Fruit fly (Drosophila melanogaster) whole organism, embryonic: ENCODE data around the gene CG34002.
A peak's percentile ranks its signal among the peaks of the same experiment; 100 is the strongest.

Experiments
- BEAF-32 ChIP-seq: fragments of 200-800 bp; sonication (Bioruptor generic); optimal IDR thresholded peaks from 3 replicates; lab custom pipeline; 2017; ENCODE audit warnings: missing biosample characterization, missing genetic modification characterization, mild to moderate bottlenecking, moderate library complexity, missing genetic modification reagents
- CG10274 ChIP-seq: fragments of 200-800 bp; sonication (Bioruptor generic); optimal IDR thresholded peaks from 3 replicates; lab custom pipeline; 2017; ENCODE audit warnings: missing biosample characterization, mild to moderate bottlenecking, missing genetic modification characterization
- CG10654 ChIP-seq: fragments of 200-800 bp; sonication (Bioruptor generic); optimal IDR thresholded peaks from 2 replicates; lab custom pipeline; 2016; ENCODE audit warnings: missing biosample characterization, missing genetic modification characterization
- CG11247 ChIP-seq: fragments of 200-800 bp; sonication (Bioruptor generic); IDR thresholded peaks from 2 replicates; pipeline ENCODE4 v1.3.6; 2022; ENCODE audit warnings: missing biosample characterization, missing genetic modification characterization
- CG14441 ChIP-seq: fragments of 200-800 bp; sonication (Bioruptor generic); IDR thresholded peaks from 2 replicates; pipeline ENCODE4 v1.3.6; 2022; ENCODE audit warnings: missing biosample characterization, missing genetic modification characterization
- CG15479 ChIP-seq: fragments of 200-800 bp; sonication (Bioruptor generic); optimal IDR thresholded peaks from 3 replicates; lab custom pipeline; 2019; ENCODE audit warnings: missing biosample characterization, mild to moderate bottlenecking, missing genetic modification characterization, moderate library complexity
- CG15696 ChIP-seq: fragments of 200-800 bp; sonication (Bioruptor generic); optimal IDR thresholded peaks from 2 replicates; lab custom pipeline; 2019; ENCODE audit warnings: missing biosample characterization, mild to moderate bottlenecking, missing genetic modification characterization, moderate library complexity
- CG1602 ChIP-seq: fragments of 200-800 bp; sonication (Bioruptor generic); optimal IDR thresholded peaks from 3 replicates; lab custom pipeline; 2016; ENCODE audit warnings: missing biosample characterization, missing genetic modification characterization
- CG16779 ChIP-seq: fragments of 200-800 bp; sonication (Bioruptor generic); IDR thresholded peaks from 2 replicates; pipeline ENCODE4 v1.3.6; 2022; ENCODE audit warnings: missing biosample characterization, missing genetic modification characterization
- CG17186 ChIP-seq: fragments of 200-800 bp; sonication (Bioruptor generic); optimal IDR thresholded peaks from 3 replicates; lab custom pipeline; 2017; ENCODE audit warnings: missing biosample characterization, missing genetic modification reagents, missing genetic modification characterization
- CG17385 ChIP-seq: fragments of 200-800 bp; sonication (Bioruptor generic); optimal IDR thresholded peaks from 3 replicates; lab custom pipeline; 2018; ENCODE audit warnings: missing biosample characterization, mild to moderate bottlenecking, missing genetic modification characterization
- CG18619 ChIP-seq: fragments of 200-800 bp; sonication (Bioruptor generic); optimal IDR thresholded peaks from 3 replicates; lab custom pipeline; 2017; ENCODE audit warnings: missing biosample characterization, mild to moderate bottlenecking, missing genetic modification characterization
- CG2889 ChIP-seq: fragments of 200-800 bp; sonication (Bioruptor generic); IDR thresholded peaks from 3 replicates; pipeline ENCODE4 v1.3.6; 2022; ENCODE audit warnings: missing biosample characterization, missing genetic modification characterization
- CG32767 ChIP-seq: fragments of 200-800 bp; sonication (Bioruptor generic); IDR thresholded peaks from 2 replicates; pipeline ENCODE4 v1.3.6; 2022; ENCODE audit warnings: missing biosample characterization, missing genetic modification characterization
- CG3407 ChIP-seq: fragments of 200-800 bp; sonication (Bioruptor generic); optimal IDR thresholded peaks from 2 replicates; lab custom pipeline; 2018; ENCODE audit warnings: missing biosample characterization, mild to moderate bottlenecking, missing genetic modification characterization
- CG3838 ChIP-seq: fragments of 200-800 bp; sonication (Bioruptor generic); optimal IDR thresholded peaks from 3 replicates; lab custom pipeline; 2016; ENCODE audit warnings: missing biosample characterization, missing genetic modification characterization
- CG4360 ChIP-seq: fragments of 200-800 bp; sonication (Bioruptor generic); IDR thresholded peaks from 2 replicates; pipeline ENCODE4 v1.3.6; 2022; ENCODE audit warnings: missing biosample characterization, missing genetic modification characterization
- CG5953 ChIP-seq: fragments of 200-800 bp; sonication (Bioruptor generic); IDR thresholded peaks from 2 replicates; pipeline ENCODE4 v1.3.6; 2022; ENCODE audit warnings: missing biosample characterization, missing genetic modification characterization
- CG6254 ChIP-seq: fragments of 200-800 bp; sonication (Bioruptor generic); optimal IDR thresholded peaks from 3 replicates; lab custom pipeline; 2017; ENCODE audit warnings: mild to moderate bottlenecking, missing biosample characterization, missing genetic modification reagents, missing genetic modification characterization
- CG7745 ChIP-seq: fragments of 200-800 bp; sonication (Bioruptor generic); optimal IDR thresholded peaks from 2 replicates; lab custom pipeline; 2018; ENCODE audit warnings: missing biosample characterization, mild to moderate bottlenecking, missing genetic modification characterization, moderate library complexity
- CG7928 ChIP-seq: fragments of 200-800 bp; sonication (Bioruptor generic); optimal IDR thresholded peaks from 2 replicates; lab custom pipeline; 2017; ENCODE audit warnings: missing biosample characterization, mild to moderate bottlenecking, missing genetic modification characterization
- CG7963 ChIP-seq: fragments of 200-800 bp; sonication (Bioruptor generic); IDR thresholded peaks from 3 replicates; pipeline ENCODE4 v1.3.6; 2022; ENCODE audit warnings: missing biosample characterization, missing genetic modification characterization; ENCODE audit not compliant: partially characterized antibody
- CG8281 ChIP-seq: fragments of 200-800 bp; sonication (Bioruptor generic); optimal IDR thresholded peaks from 2 replicates; lab custom pipeline; 2018; ENCODE audit warnings: missing biosample characterization, mild to moderate bottlenecking, missing genetic modification characterization, moderate library complexity
- CkIIα-i1 ChIP-seq: fragments of 200-800 bp; sonication (Bioruptor generic); IDR thresholded peaks from 2 replicates; pipeline ENCODE4 v1.3.6; 2022; ENCODE audit warnings: missing biosample characterization, missing genetic modification characterization
- D19B ChIP-seq: fragments of 200-800 bp; sonication (Bioruptor generic); optimal IDR thresholded peaks from 2 replicates; lab custom pipeline; 2017; ENCODE audit warnings: missing biosample characterization, mild to moderate bottlenecking, missing genetic modification characterization
- Dbx ChIP-seq: fragments of 200-800 bp; sonication (Bioruptor generic); IDR thresholded peaks from 3 replicates; pipeline ENCODE4 v1.3.6; 2022; ENCODE audit warnings: missing biosample characterization, missing genetic modification characterization
- Dref ChIP-seq: fragments of 200-800 bp; sonication (Bioruptor generic); IDR thresholded peaks from 2 replicates; pipeline ENCODE4 v1.3.6; 2022; ENCODE audit warnings: missing biosample characterization, missing genetic modification characterization
- E2f2 ChIP-seq: fragments of 200-800 bp; sonication (Bioruptor generic); IDR thresholded peaks from 2 replicates; pipeline ENCODE4 v1.3.6; 2022; ENCODE audit warnings: missing biosample characterization, missing genetic modification characterization
- HLH4C ChIP-seq: fragments of 200-800 bp; sonication (Bioruptor generic); IDR thresholded peaks from 3 replicates; pipeline ENCODE4 v1.3.6; 2022; ENCODE audit warnings: missing biosample characterization, missing genetic modification characterization; ENCODE audit not compliant: partially characterized antibody
- Hr51 ChIP-seq, 2 experiments: fragments of 200-800 bp; sonication (Bioruptor generic); optimal IDR thresholded peaks; 2 replicates in 1 of 2; 3 replicates in 1 of 2; lab custom pipeline; 2016 to 2018; ENCODE audit warnings: missing biosample characterization in 2 of 2, missing genetic modification characterization in 2 of 2, mild to moderate bottlenecking in 1 of 2, moderate library complexity in 1 of 2
- Kr ChIP-seq: fragments of 200-800 bp; sonication (Bioruptor generic); optimal IDR thresholded peaks from 2 replicates; lab custom pipeline; 2017; ENCODE audit warnings: missing biosample characterization, mild to moderate bottlenecking, missing genetic modification characterization
- Lhr ChIP-seq: fragments of 200-800 bp; sonication (Bioruptor generic); optimal IDR thresholded peaks from 3 replicates; lab custom pipeline; 2017; ENCODE audit warnings: mild to moderate bottlenecking, missing biosample characterization, missing genetic modification reagents, missing genetic modification characterization
- Lim3 ChIP-seq: fragments of 200-800 bp; sonication (Bioruptor generic); IDR thresholded peaks from 2 replicates; pipeline ENCODE4 v1.3.6; 2022; ENCODE audit warnings: missing biosample characterization, missing genetic modification characterization
- NfI ChIP-seq: fragments of 200-800 bp; sonication (Bioruptor generic); optimal IDR thresholded peaks from 3 replicates; lab custom pipeline; 2018; ENCODE audit warnings: missing biosample characterization, mild to moderate bottlenecking, missing genetic modification characterization, moderate library complexity
- Opbp ChIP-seq: fragments of 200-800 bp; sonication (Bioruptor generic); IDR thresholded peaks from 3 replicates; pipeline ENCODE4 v1.3.6; 2022; ENCODE audit warnings: missing biosample characterization, missing genetic modification characterization; ENCODE audit not compliant: partially characterized antibody
- Rfx ChIP-seq: fragments of 200-800 bp; sonication (Bioruptor generic); IDR thresholded peaks from 2 replicates; pipeline ENCODE4 v1.3.6; 2022; ENCODE audit warnings: missing biosample characterization, missing genetic modification characterization
- bigmax ChIP-seq: fragments of 200-800 bp; sonication (Bioruptor generic); optimal IDR thresholded peaks from 2 replicates; lab custom pipeline; 2018; ENCODE audit warnings: missing biosample characterization, mild to moderate bottlenecking, missing genetic modification characterization
- bowl ChIP-seq: fragments of 200-800 bp; sonication (Bioruptor generic); IDR thresholded peaks from 2 replicates; pipeline ENCODE4 v1.3.6; 2022; ENCODE audit warnings: missing biosample characterization, missing genetic modification characterization
- dpn ChIP-seq, 2 experiments: fragments of 200-800 bp; sonication (Bioruptor generic); optimal IDR thresholded peaks; 3 replicates each; lab custom pipeline; 2016; ENCODE audit warnings: missing biosample characterization in 2 of 2, missing genetic modification characterization in 2 of 2
- ftz-f1 ChIP-seq: fragments of 200-800 bp; sonication (Bioruptor generic); optimal IDR thresholded peaks from 2 replicates; lab custom pipeline; 2016; ENCODE audit warnings: missing biosample characterization, missing genetic modification characterization
- her ChIP-seq: fragments of 200-800 bp; sonication (Bioruptor generic); optimal IDR thresholded peaks from 2 replicates; lab custom pipeline; 2016; ENCODE audit warnings: missing biosample characterization, missing genetic modification characterization
- hkb ChIP-seq, 2 experiments: fragments of 200-800 bp in 1 of 2; fragments of >200 bp in 1 of 2; sonication (Bioruptor generic) in 1 of 2; IDR thresholded peaks in 1 of 2; optimal IDR thresholded peaks in 1 of 2; 2 replicates each; pipeline versions ENCODE4 v1.3.6 to Lab custom; 2017 to 2022; ENCODE audit warnings: missing biosample characterization in 1 of 2, missing genetic modification characterization in 1 of 2
- kah ChIP-seq: fragments of 200-800 bp; sonication (Bioruptor generic); optimal IDR thresholded peaks from 2 replicates; lab custom pipeline; 2018; ENCODE audit warnings: missing biosample characterization, mild to moderate bottlenecking, missing genetic modification characterization
- nerfin-1 ChIP-seq: fragments of 200-800 bp; sonication (Bioruptor generic); optimal IDR thresholded peaks from 3 replicates; lab custom pipeline; 2019; ENCODE audit warnings: missing biosample characterization, mild to moderate bottlenecking, missing genetic modification characterization, moderate library complexity
- scrt ChIP-seq: fragments of 200-800 bp; sonication (Bioruptor generic); optimal IDR thresholded peaks from 2 replicates; lab custom pipeline; 2018; ENCODE audit warnings: missing biosample characterization, mild to moderate bottlenecking, missing genetic modification characterization, moderate library complexity
- sens ChIP-seq: fragments of 200-800 bp; sonication (Bioruptor generic); peaks from one replicate; lab custom pipeline; 2016; ENCODE audit warnings: missing biosample characterization, missing genetic modification characterization
- sens-2 ChIP-seq: fragments of 200-800 bp; sonication (Bioruptor generic); IDR thresholded peaks from 2 replicates; pipeline ENCODE4 v1.3.6; 2022; ENCODE audit warnings: missing biosample characterization, missing genetic modification characterization
- slbo ChIP-seq: fragments of 200-800 bp; sonication (Bioruptor generic); IDR thresholded peaks from 2 replicates; pipeline ENCODE4 v1.3.6; 2022; ENCODE audit warnings: missing biosample characterization, missing genetic modification characterization
- sug ChIP-seq: fragments of 200-800 bp; optimal IDR thresholded peaks from 2 replicates; lab custom pipeline; 2019; ENCODE audit warnings: missing biosample characterization, mild to moderate bottlenecking, missing genetic modification characterization, moderate library complexity
- tna ChIP-seq: fragments of 200-800 bp; sonication (Bioruptor generic); IDR thresholded peaks from 2 replicates; pipeline ENCODE4 v1.3.6; 2022; ENCODE audit warnings: missing biosample characterization, missing genetic modification characterization; ENCODE audit not compliant: partially characterized antibody
- usp ChIP-seq: fragments of >200 bp; optimal IDR thresholded peaks from 2 replicates; lab custom pipeline; 2017; ENCODE audit warnings: missing biosample characterization, missing genetic modification characterization

The CG34002 gene

DNA sequence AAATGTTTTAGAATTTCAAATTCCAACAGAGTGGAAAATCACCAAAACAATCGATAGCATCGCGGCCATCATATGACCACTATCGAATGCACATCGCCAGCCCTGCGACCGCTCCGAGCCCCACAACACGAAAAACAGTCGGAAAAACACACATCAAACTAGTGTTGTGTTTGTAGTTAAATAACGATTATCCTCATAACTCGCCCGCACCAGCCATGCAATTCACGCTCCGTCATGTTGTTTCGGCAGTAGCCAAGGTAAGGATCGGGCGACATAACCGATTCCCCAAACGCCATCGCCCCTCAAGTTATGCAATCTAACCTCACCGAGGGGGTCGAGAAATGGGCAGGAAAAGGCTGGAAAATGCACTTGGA is 11.3 kb upstream of the CG34002 start (continued):
- TF ChIP-seq CG6254 (GFP tag; lab: Kevin White, UChicago) (no peak), CG15479 (no peak), CG32767 (GFP tag; lab: Robert Waterston, UW) (no peak), CG10654 (GFP tag; lab: Kevin White, UChicago) (no peak), hkb (optimal IDR thresholded peaks at IDR 0.05; lab: Kevin White, UChicago) (no peak), hkb (GFP tag; IDR thresholded peaks at IDR 0.05; lab: Robert Waterston, UW) (no peak), CG17186 (GFP tag; lab: Kevin White, UChicago) (no peak), CkIIα-i1 (GFP tag; lab: Robert Waterston, UW) (no peak), CG15696 (tag; lab: Kevin White, UChicago) (no peak), Opbp (GFP tag; lab: Robert Waterston, UW) (peak; percentile 84; the same call in 2 of the 3 replicates), CG7745 (tag; lab: Kevin White, UChicago) (no peak), usp (GFP tag; lab: Kevin White, UChicago) (no peak), Dref (GFP tag; lab: Robert Waterston, UW) (peak; percentile 74), CG14441 (no peak), dpn (GFP tag; optimal IDR thresholded peaks at IDR 0.05; lab: Kevin White, UChicago) (no peak), her (GFP tag; lab: Kevin White, UChicago) (no peak), HLH4C (GFP tag; lab: Robert Waterston, UW) (peak; percentile 40; the same call in 2 of the 3 replicates), CG2889 (GFP tag; lab: Robert Waterston, UW) (no peak), CG11247 (GFP tag; lab: Robert Waterston, UW) (0 out of 2 replicates have a peak, but pooled peaks have one; percentile 11), bowl (GFP tag; lab: Robert Waterston, UW) (no peak), CG5953 (GFP tag; lab: Robert Waterston, UW) (no peak), Dbx (GFP tag; lab: Robert Waterston, UW) (peak; percentile 6; the same call in 1 of the 3 replicates), CG17385 (GFP tag; lab: Kevin White, UChicago) (no peak), D19B (no peak), sens (GFP tag; lab: Kevin White, UChicago) (peak; percentile 76), ftz-f1 (peak; percentile 75), E2f2 (peak; percentile 48), nerfin-1 (tag; lab: Kevin White, UChicago) (no peak), CG8281 (tag; lab: Kevin White, UChicago) (no peak), tna (peak; percentile 72), Lhr (GFP tag; lab: Kevin White, UChicago) (no peak), Lim3 (GFP tag; lab: Robert Waterston, UW) (no peak), Rfx (peak; percentile 63; the same call in 1 of the 2 replicates), Kr (GFP tag; lab: Kevin White, UChicago) (no peak), Hr51 (GFP tag; optimal IDR thresholded peaks at IDR 0.05; lab: Kevin White, UChicago) (no peak), sug (tag; lab: Kevin White, UChicago) (peak; percentile 57), scrt (GFP tag; lab: Kevin White, UChicago) (no peak), CG18619 (no peak), slbo (GFP tag; lab: Robert Waterston, UW) (peak; percentile 57; the same call in 1 of the 2 replicates), kah (GFP tag; lab: Kevin White, UChicago) (no peak), NfI (no peak), CG3838 (GFP tag; lab: Kevin White, UChicago) (no peak), sens-2 (GFP tag; lab: Robert Waterston, UW) (no peak), CG16779 (no peak), CG10274 (GFP tag; lab: Kevin White, UChicago) (no peak), BEAF-32 (GFP tag; lab: Kevin White, UChicago) (no peak), CG7963 (peak; percentile 60), CG1602 (GFP tag; lab: Kevin White, UChicago) (no peak), CG3407 (GFP tag; lab: Kevin White, UChicago) (no peak), bigmax (peak; percentile 75), CG4360 (GFP tag; lab: Robert Waterston, UW) (no peak), CG7928 (GFP tag; lab: Kevin White, UChicago) (peak; percentile 88)
